Worm (Caenorhabditis elegans): ENCODE results near the gene K07E12.2.

Gene K07E12.2

DNA sequence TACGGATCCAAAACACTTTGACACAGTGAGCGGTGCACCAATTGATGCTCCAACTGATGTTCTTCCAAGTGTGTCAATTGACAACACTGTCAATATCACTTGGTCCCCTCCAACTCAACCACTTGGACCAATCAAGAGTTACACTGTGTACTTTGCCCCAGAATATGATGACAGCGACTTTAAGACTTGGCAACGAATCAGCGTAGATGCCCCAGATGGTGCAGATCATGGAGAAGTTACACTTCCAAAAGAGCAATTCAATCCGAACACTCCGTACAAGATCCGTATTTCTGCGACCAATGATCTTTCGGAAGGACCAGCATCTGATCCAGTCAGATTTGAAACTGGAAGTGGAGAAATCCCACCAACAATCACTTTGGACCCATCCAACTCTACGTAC lies 15.5 kb downstream of the K07E12.2 start:
- no peak for TF ChIP-seq pqm-1 (tag; optimal IDR thresholded peaks at IDR 0.05)
- TF ChIP-seq unc-62 (GFP tag; optimal IDR thresholded peaks at IDR 0.05), result no peak
- no peak for TF ChIP-seq eor-1 (tag; optimal IDR thresholded peaks at IDR 0.05)
- no peak for TF ChIP-seq elt-2 (tag; optimal IDR thresholded peaks at IDR 0.05)
- TF ChIP-seq ztf-4 (tag; optimal IDR thresholded peaks at IDR 0.05), result no peak

DNA sequence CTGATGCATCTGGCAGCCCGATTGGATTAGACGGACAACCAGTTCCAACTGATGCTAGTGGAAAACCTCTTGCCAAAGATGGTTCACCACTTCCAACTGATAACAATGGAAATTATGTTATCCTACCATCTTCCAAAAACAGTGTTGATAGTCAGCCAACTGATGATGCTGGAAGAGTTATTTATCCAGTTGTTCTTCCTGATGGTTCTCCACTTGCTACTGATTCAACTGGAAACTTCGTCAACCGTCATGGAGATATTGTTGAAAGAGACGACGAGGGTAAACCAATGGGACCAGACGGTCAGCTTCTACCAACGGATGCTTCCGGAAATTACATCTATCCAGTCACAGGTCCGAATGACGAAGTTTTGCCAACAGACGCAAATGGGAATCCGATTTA lies 19.7 kb downstream of the K07E12.2 start:
- TF ChIP-seq sea-2 (GFP tag; optimal IDR thresholded peaks at IDR 0.05), result no peak
- no peak for TF ChIP-seq unc-39 (tag; optimal IDR thresholded peaks at IDR 0.05)
- no peak for TF ChIP-seq unc-62 (GFP tag; optimal IDR thresholded peaks at IDR 0.05)
- TF ChIP-seq snpc-4 (tag; optimal IDR thresholded peaks at IDR 0.05), result no peak
- TF ChIP-seq nhr-43 (tag; optimal IDR thresholded peaks at IDR 0.05; ENCODE audit: poor library complexity, severe bottlenecking), result no peak
